Worm (Caenorhabditis elegans): Measurements from ENCODE around the gene Y39A1A.18.

ce11 chrIII:10656069-10656468, 38.2 kb downstream of the Y39A1A.18 start:
- no peak for TF ChIP-seq Y67H2A.10 (GFP tag; conservative IDR thresholded peaks at IDR 0.05)
- no peak for TF ChIP-seq ets-4 (GFP tag; optimal IDR thresholded peaks at IDR 0.05)
- TF ChIP-seq F10E7.11 (tag; optimal IDR thresholded peaks at IDR 0.05) = no peak
- TF ChIP-seq dox-1 (GFP tag; IDR thresholded peaks at IDR 0.05) = no peak
- TF ChIP-seq pbrm-1 (GFP tag; IDR thresholded peaks at IDR 0.05) = no peak
- TF ChIP-seq pha-4 (tag; optimal IDR thresholded peaks at IDR 0.05) = no peak
- no peak for TF ChIP-seq nfya-1 (tag; optimal IDR thresholded peaks at IDR 0.05; ENCODE audit: borderline replicate concordance, insufficient read depth)
- TF ChIP-seq T26A5.8 (tag; optimal IDR thresholded peaks at IDR 0.05) = no peak
- peak; percentile 67 to 85 for TF ChIP-seq let-607 (tag; optimal IDR thresholded peaks at IDR 0.05)
- no peak for TF ChIP-seq madf-8 (GFP tag; conservative IDR thresholded peaks at IDR 0.05)
- TF ChIP-seq ccch-3 (GFP tag; optimal IDR thresholded peaks at IDR 0.05) = no peak
